Fruit fly (Drosophila melanogaster) whole organism, embryonic: ENCODE data around the gene Jon25Bi.

Experiments used
- CG12236 ChIP-seq: fragments of 200-800 bp; sonication (Bioruptor generic); optimal IDR thresholded peaks from 2 replicates; lab custom pipeline; 2016; ENCODE audit warnings: missing biosample characterization, missing genetic modification characterization
- CG12942 ChIP-seq: fragments of 200-800 bp; sonication (Bioruptor generic); optimal IDR thresholded peaks from 3 replicates; lab custom pipeline; 2016; ENCODE audit warnings: missing biosample characterization, missing genetic modification characterization
- CG13123 ChIP-seq: fragments of 200-800 bp; sonication (Bioruptor generic); optimal IDR thresholded peaks from 2 replicates; lab custom pipeline; 2016; ENCODE audit warnings: missing biosample characterization, missing genetic modification characterization
- CG16815 ChIP-seq: fragments of 200-800 bp; sonication (Bioruptor generic); optimal IDR thresholded peaks from 3 replicates; lab custom pipeline; 2017; ENCODE audit warnings: missing biosample characterization, mild to moderate bottlenecking, missing genetic modification characterization
- CG18619 ChIP-seq: fragments of 200-800 bp; sonication (Bioruptor generic); optimal IDR thresholded peaks from 3 replicates; lab custom pipeline; 2017; ENCODE audit warnings: missing biosample characterization, mild to moderate bottlenecking, missing genetic modification characterization
- CG2875 ChIP-seq: fragments of 200-800 bp; sonication (Bioruptor generic); optimal IDR thresholded peaks from 2 replicates; lab custom pipeline; 2017; ENCODE audit warnings: missing biosample characterization, mild to moderate bottlenecking, missing genetic modification characterization, missing genetic modification reagents
- CG2889 ChIP-seq: fragments of 200-800 bp; sonication (Bioruptor generic); IDR thresholded peaks from 3 replicates; pipeline ENCODE4 v1.3.6; 2022; ENCODE audit warnings: missing biosample characterization, missing genetic modification characterization
- CG30431 ChIP-seq: fragments of 200-800 bp; sonication (Bioruptor generic); optimal IDR thresholded peaks from 2 replicates; lab custom pipeline; 2017; ENCODE audit warnings: missing biosample characterization, missing genetic modification characterization
- CG3281 ChIP-seq: fragments of 200-800 bp; sonication (Bioruptor generic); optimal IDR thresholded peaks from 3 replicates; lab custom pipeline; 2017; ENCODE audit warnings: missing biosample characterization, mild to moderate bottlenecking, missing genetic modification characterization
- CG3726 ChIP-seq: fragments of 200-800 bp; sonication (Bioruptor generic); IDR thresholded peaks from 3 replicates; pipeline ENCODE4, ENCODE4 v1.3.6; 2022; ENCODE audit warnings: missing biosample characterization, missing genetic modification characterization
- CG3995 ChIP-seq: fragments of 200-800 bp; sonication (Bioruptor generic); optimal IDR thresholded peaks from 3 replicates; lab custom pipeline; 2016; ENCODE audit warnings: missing biosample characterization, missing genetic modification characterization
- CG42726 ChIP-seq: fragments of 200-800 bp; sonication (Bioruptor generic); IDR thresholded peaks from 2 replicates; pipeline ENCODE4 v1.3.6; 2022; ENCODE audit warnings: missing biosample characterization, missing genetic modification characterization; ENCODE audit not compliant: partially characterized antibody
- CG4282 ChIP-seq: fragments of 200-800 bp; sonication (Bioruptor generic); optimal IDR thresholded peaks from 2 replicates; lab custom pipeline; 2016; ENCODE audit warnings: missing biosample characterization, missing genetic modification characterization
- CG5245 ChIP-seq: fragments of 200-800 bp; sonication (Bioruptor generic); optimal IDR thresholded peaks from 3 replicates; lab custom pipeline; 2016; ENCODE audit warnings: missing biosample characterization, missing genetic modification characterization
- CG6765 ChIP-seq: fragments of 200-800 bp; sonication (Bioruptor generic); optimal IDR thresholded peaks from 3 replicates; lab custom pipeline; 2017; ENCODE audit warnings: missing biosample characterization, mild to moderate bottlenecking, missing genetic modification characterization
- CG7357 ChIP-seq: fragments of 200-800 bp; sonication (Bioruptor generic); IDR thresholded peaks from 3 replicates; pipeline ENCODE4 v1.3.6; 2022; ENCODE audit warnings: missing biosample characterization, missing genetic modification characterization
- CG7786 ChIP-seq: fragments of 200-800 bp; sonication (Bioruptor generic); optimal IDR thresholded peaks from 2 replicates; lab custom pipeline; 2016; ENCODE audit warnings: missing biosample characterization, missing genetic modification characterization
- CG8765 ChIP-seq: fragments of 200-800 bp; sonication (Bioruptor generic); IDR thresholded peaks from 2 replicates; pipeline ENCODE4 v1.3.6; 2022; ENCODE audit warnings: missing biosample characterization, missing genetic modification characterization
- CG9609 ChIP-seq: fragments of 200-800 bp; sonication (Bioruptor generic); optimal IDR thresholded peaks from 3 replicates; lab custom pipeline; 2016; ENCODE audit warnings: missing biosample characterization, missing genetic modification characterization
- Dfd ChIP-seq, 2 experiments: fragments of >200 bp; optimal IDR thresholded peaks; 2 replicates each; lab custom pipeline; 2017; ENCODE audit warnings: missing biosample characterization in 2 of 2, missing genetic modification characterization in 2 of 2
- Doc2 ChIP-seq: fragments of 200-800 bp; sonication (Bioruptor generic); IDR thresholded peaks from 2 replicates; pipeline ENCODE4 v1.3.6; 2022; ENCODE audit warnings: missing biosample characterization, missing genetic modification characterization
- GATAe ChIP-seq: fragments of 200-800 bp; sonication (Bioruptor generic); conservative IDR thresholded peaks from 2 replicates; pipeline ENCODE4 v1.3.6; 2022; ENCODE audit warnings: missing biosample characterization, missing genetic modification characterization
- HLH4C ChIP-seq: fragments of 200-800 bp; sonication (Bioruptor generic); IDR thresholded peaks from 3 replicates; pipeline ENCODE4 v1.3.6; 2022; ENCODE audit warnings: missing biosample characterization, missing genetic modification characterization; ENCODE audit not compliant: partially characterized antibody
- Hmx ChIP-seq: fragments of 200-800 bp; sonication (Bioruptor generic); optimal IDR thresholded peaks from 2 replicates; lab custom pipeline; 2016; ENCODE audit warnings: missing biosample characterization, missing genetic modification characterization
- Jarid2 ChIP-seq: fragments of 200-800 bp; sonication (Bioruptor generic); optimal IDR thresholded peaks from 3 replicates; lab custom pipeline; 2017; ENCODE audit warnings: mild to moderate bottlenecking, missing biosample characterization, missing genetic modification reagents, missing genetic modification characterization
- Mad ChIP-seq: fragments of 200-800 bp; sonication (Bioruptor generic); optimal IDR thresholded peaks from 2 replicates; lab custom pipeline; 2016; ENCODE audit warnings: missing biosample characterization, missing genetic modification characterization
- Oli ChIP-seq: fragments of 200-800 bp; sonication (Bioruptor generic); optimal IDR thresholded peaks from 2 replicates; lab custom pipeline; 2018; ENCODE audit warnings: missing biosample characterization, mild to moderate bottlenecking, missing genetic modification characterization, moderate library complexity
- Sin3A ChIP-seq: fragments of >200 bp; optimal IDR thresholded peaks from 2 replicates; lab custom pipeline; 2018
- Sox102F ChIP-seq: fragments of 200-800 bp; sonication (Bioruptor generic); optimal IDR thresholded peaks from 2 replicates; lab custom pipeline; 2018; ENCODE audit warnings: missing biosample characterization, mild to moderate bottlenecking, missing genetic modification characterization, moderate library complexity
- Taf1 ChIP-seq: fragments of 200-800 bp; sonication (Bioruptor generic); IDR thresholded peaks from 2 replicates; pipeline ENCODE4 v1.3.6; 2022; ENCODE audit warnings: missing biosample characterization, missing genetic modification characterization
- Trl ChIP-seq, 3 experiments: fragments of >200 bp in 2 of 3; fragments of 200-800 bp in 1 of 3; sonication (Bioruptor generic) in 1 of 3; optimal IDR thresholded peaks; 2 replicates in 1 of 3; 3 replicates in 2 of 3; lab custom pipeline; 2016 to 2017; ENCODE audit warnings: missing biosample characterization in 1 of 3, missing genetic modification characterization in 1 of 3
- Vsx1 ChIP-seq: fragments of 200-800 bp; sonication (Bioruptor generic); optimal IDR thresholded peaks from 2 replicates; lab custom pipeline; 2017; ENCODE audit warnings: missing biosample characterization, mild to moderate bottlenecking, missing genetic modification characterization, missing genetic modification reagents
- bbx ChIP-seq: fragments of 200-800 bp; sonication (Bioruptor generic); IDR thresholded peaks from 2 replicates; pipeline ENCODE4 v1.3.6; 2022; ENCODE audit warnings: missing biosample characterization, missing genetic modification characterization; ENCODE audit not compliant: partially characterized antibody
- chm ChIP-seq: fragments of 200-800 bp; sonication (Bioruptor generic); IDR thresholded peaks from 2 replicates; pipeline ENCODE4 v1.3.6; 2022; ENCODE audit warnings: missing biosample characterization, missing genetic modification characterization
- dmrt11E ChIP-seq: fragments of 200-800 bp; sonication (Bioruptor generic); optimal IDR thresholded peaks from 3 replicates; lab custom pipeline; 2018; ENCODE audit warnings: missing biosample characterization, mild to moderate bottlenecking, missing genetic modification characterization, moderate library complexity
- fru ChIP-seq: fragments of >200 bp; optimal IDR thresholded peaks from 2 replicates; lab custom pipeline; 2017
- gcm ChIP-seq: fragments of 200-800 bp; sonication (Bioruptor generic); optimal IDR thresholded peaks from 2 replicates; lab custom pipeline; 2019; ENCODE audit warnings: missing biosample characterization, mild to moderate bottlenecking, missing genetic modification characterization, moderate library complexity
- gfzf ChIP-seq: fragments of 200-800 bp; sonication (Bioruptor generic); optimal IDR thresholded peaks from 2 replicates; lab custom pipeline; 2016; ENCODE audit warnings: missing biosample characterization, mild to moderate bottlenecking, missing genetic modification characterization, moderate library complexity
- klu ChIP-seq: fragments of 200-800 bp; sonication (Bioruptor generic); IDR thresholded peaks from 2 replicates; pipeline ENCODE4 v1.3.6; 2022; ENCODE audit warnings: missing biosample characterization, missing genetic modification characterization
- pb ChIP-seq: fragments of 200-800 bp; sonication (Bioruptor generic); optimal IDR thresholded peaks from 3 replicates; lab custom pipeline; 2016; ENCODE audit warnings: missing biosample characterization, missing genetic modification characterization
- pfk ChIP-seq: fragments of 200-800 bp; sonication (Bioruptor generic); optimal IDR thresholded peaks from 2 replicates; lab custom pipeline; 2018; ENCODE audit warnings: missing biosample characterization, mild to moderate bottlenecking, missing genetic modification characterization, moderate library complexity
- phol ChIP-seq: fragments of 200-800 bp; sonication (Bioruptor generic); optimal IDR thresholded peaks from 3 replicates; lab custom pipeline; 2018; ENCODE audit warnings: missing biosample characterization, mild to moderate bottlenecking, missing genetic modification characterization, moderate library complexity
- row ChIP-seq: fragments of 200-800 bp; sonication (Bioruptor generic); IDR thresholded peaks from 3 replicates; pipeline ENCODE4 v1.3.6; 2022; ENCODE audit warnings: missing biosample characterization, missing genetic modification characterization
- scrt ChIP-seq: fragments of 200-800 bp; sonication (Bioruptor generic); optimal IDR thresholded peaks from 2 replicates; lab custom pipeline; 2018; ENCODE audit warnings: missing biosample characterization, mild to moderate bottlenecking, missing genetic modification characterization, moderate library complexity
- sens ChIP-seq: fragments of 200-800 bp; sonication (Bioruptor generic); peaks from one replicate; lab custom pipeline; 2016; ENCODE audit warnings: missing biosample characterization, missing genetic modification characterization
- stwl ChIP-seq: fragments of 200-800 bp; sonication (Bioruptor generic); optimal IDR thresholded peaks from 3 replicates; lab custom pipeline; 2018; ENCODE audit warnings: missing biosample characterization, mild to moderate bottlenecking, missing genetic modification characterization, moderate library complexity
- toy ChIP-seq: fragments of 200-800 bp; sonication (Bioruptor generic); IDR thresholded peaks from 2 replicates; pipeline ENCODE4 v1.3.6; 2022; ENCODE audit warnings: missing biosample characterization, missing genetic modification characterization
- wdn ChIP-seq: fragments of 200-800 bp; sonication (Bioruptor generic); IDR thresholded peaks from 2 replicates; pipeline ENCODE4 v1.3.6; 2022; ENCODE audit warnings: missing biosample characterization, missing genetic modification characterization
- yki ChIP-seq: fragments of >200 bp; optimal IDR thresholded peaks from 3 replicates; lab custom pipeline; 2018

Jon25Bi gene

dm6 chr2L:4997401-4998259, 42.7 kb upstream of the Jon25Bi start (continued):
- peak; percentile 96 for TF ChIP-seq Hmx (GFP tag; lab: Kevin White, UChicago)
- peak; percentile 98 for TF ChIP-seq CG18619 (GFP tag; lab: Kevin White, UChicago)
- peak; percentile 99 for TF ChIP-seq pb (GFP tag; lab: Kevin White, UChicago)
- peak; percentile 82 for TF ChIP-seq CG3995 (GFP tag; lab: Kevin White, UChicago)
- peak; percentile 58 to 81 for TF ChIP-seq Dfd (GFP tag; optimal IDR thresholded peaks at IDR 0.05; lab: Kevin White, UChicago)
- TF ChIP-seq chm (GFP tag; lab: Robert Waterston, UW) = peak; percentile 100
- TF ChIP-seq CG9609 = peak; percentile 99
- peak; percentile 99 for TF ChIP-seq CG2875 (GFP tag; lab: Kevin White, UChicago)
- peak; percentile 97 for TF ChIP-seq CG6765
- TF ChIP-seq sens = peak; percentile 100
- TF ChIP-seq HLH4C = peak; percentile 66
- peak; percentile 95 for TF ChIP-seq scrt
- TF ChIP-seq CG7786 (GFP tag; lab: Kevin White, UChicago) = peak; percentile 99
- TF ChIP-seq Sox102F = peak; percentile 99
- TF ChIP-seq Taf1 (GFP tag; lab: Robert Waterston, UW) = peak; percentile 97
- TF ChIP-seq gcm (GFP tag; lab: Kevin White, UChicago) = peak; percentile 99
- TF ChIP-seq CG4282 (GFP tag; lab: Kevin White, UChicago) = peak; percentile 99
- TF ChIP-seq Doc2 (GFP tag; lab: Robert Waterston, UW) = peak; percentile 98
- no peak for TF ChIP-seq fru (lab: Kevin White, UChicago)
- TF ChIP-seq yki (lab: Kevin White, UChicago) = peak; percentile 61
- peak; percentile 99 for TF ChIP-seq CG5245
- TF ChIP-seq Mad (GFP tag; lab: Kevin White, UChicago) = peak; percentile 98
- TF ChIP-seq dmrt11E (tag; lab: Kevin White, UChicago) = peak; percentile 99
- peak; percentile 99 for TF ChIP-seq CG8765 (GFP tag; lab: Robert Waterston, UW)
- peak; percentile 99 for TF ChIP-seq CG30431 (GFP tag; lab: Kevin White, UChicago)
- peak; percentile 99 for TF ChIP-seq row (GFP tag; lab: Robert Waterston, UW)
- TF ChIP-seq Jarid2 = peak; percentile 94
- peak; percentile 99 for TF ChIP-seq CG2889
- TF ChIP-seq bbx (GFP tag; lab: Robert Waterston, UW) = peak; percentile 63
- TF ChIP-seq Vsx1 (GFP tag; lab: Kevin White, UChicago) = peak; percentile 96
- TF ChIP-seq CG12942 = peak; percentile 99
- peak; percentile 81 for TF ChIP-seq stwl
- peak; percentile 96 for TF ChIP-seq GATAe
- TF ChIP-seq klu = peak; percentile 98
- TF ChIP-seq wdn (GFP tag; lab: Robert Waterston, UW) = peak; percentile 98
- TF ChIP-seq toy (GFP tag; lab: Robert Waterston, UW) = peak; percentile 95
- peak; percentile 98 for TF ChIP-seq CG12236 (GFP tag; lab: Kevin White, UChicago)
- TF ChIP-seq CG42726 (GFP tag; lab: Robert Waterston, UW) = peak; percentile 68; the same call in 1 of the 2 replicates
- TF ChIP-seq pfk = peak; percentile 50
- TF ChIP-seq CG3281 (GFP tag; lab: Kevin White, UChicago) = peak; percentile 99
- TF ChIP-seq CG3726 (GFP tag; lab: Robert Waterston, UW) = peak; percentile 99
- no peak for TF ChIP-seq Sin3A (lab: Kevin White, UChicago)
- peak; percentile 98 for TF ChIP-seq CG13123 (GFP tag; lab: Kevin White, UChicago)
- peak; percentile 96 for TF ChIP-seq CG7357 (GFP tag; lab: Robert Waterston, UW)
- TF ChIP-seq CG16815 (GFP tag; lab: Kevin White, UChicago) = peak; percentile 99
- peak; percentile 99 for TF ChIP-seq phol (tag; lab: Kevin White, UChicago)
- peak; percentile 35 for TF ChIP-seq gfzf (GFP tag; lab: Kevin White, UChicago)
- TF ChIP-seq Trl (optimal IDR thresholded peaks at IDR 0.05; lab: Kevin White, UChicago) = peak; percentile 91 to 94
- TF ChIP-seq Trl (GFP tag; optimal IDR thresholded peaks at IDR 0.05; lab: Kevin White, UChicago) = peak; percentile 99
- peak; percentile 99 for TF ChIP-seq Oli (tag; lab: Kevin White, UChicago)
- TF ChIP-seq, all 482 proteins: peak for 459
